Worm (Caenorhabditis elegans) whole organism, early embryonic: ENCODE measurements around the gene C27C12.3.

Source experiments
- B0310.2 ChIP-seq: sonication (generic microtip); optimal IDR thresholded peaks from 2 replicates; lab custom pipeline; 2016; ENCODE audit warnings: mild to moderate bottlenecking, missing genetic modification characterization, missing compliant biosample characterization
- F13C5.2 ChIP-seq: sonication (generic microtip); optimal IDR thresholded peaks from 2 replicates; lab custom pipeline; 2017; ENCODE audit warnings: mild to moderate bottlenecking, missing genetic modification characterization, inconsistent platforms, missing compliant biosample characterization
- aly-1 ChIP-seq: sonication (generic microtip); optimal IDR thresholded peaks from 2 replicates; lab custom pipeline; 2016; ENCODE audit warnings: missing genetic modification characterization, missing compliant biosample characterization
- ama-1 ChIP-seq: fragments of 150-350 bp; optimal IDR thresholded peaks from 2 replicates; lab custom pipeline; 2014
- ceh-13 ChIP-seq: fragments of 200-800 bp; sonication (Bioruptor generic); optimal IDR thresholded peaks from 2 replicates; lab custom pipeline; 2018; ENCODE audit warnings: mild to moderate bottlenecking, missing genetic modification characterization, missing compliant biosample characterization
- flt-1 ChIP-seq: fragments of 200-800 bp; sonication (Bioruptor generic); IDR thresholded peaks from 2 replicates; pipeline ENCODE4 v1.3.6; 2022; ENCODE audit warnings: missing genetic modification characterization, missing compliant biosample characterization
- hmg-4 ChIP-seq: fragments of 200-800 bp; sonication (Bioruptor generic); optimal IDR thresholded peaks from 2 replicates; lab custom pipeline; 2018; ENCODE audit warnings: mild to moderate bottlenecking, missing genetic modification characterization, missing compliant biosample characterization
- scrt-1 ChIP-seq: fragments of 200-800 bp; sonication (Bioruptor generic); IDR thresholded peaks from 2 replicates; pipeline ENCODE4 v1.3.6; 2022; ENCODE audit warnings: missing genetic modification characterization, missing compliant biosample characterization
- tra-4 ChIP-seq: sonication (generic microtip); optimal IDR thresholded peaks from 2 replicates; lab custom pipeline; 2017; ENCODE audit warnings: missing genetic modification characterization, missing compliant biosample characterization

- TF ChIP-seq ceh-13 (GFP tag; lab: Kevin White, UChicago) (no peak), flt-1 (GFP tag; lab: Robert Waterston, UW) (no peak), ama-1 (no peak), B0310.2 (tag; lab: Kevin White, UChicago) (no peak), hmg-4 (GFP tag; lab: Kevin White, UChicago) (no peak), F13C5.2 (no peak), aly-1 (tag; lab: Kevin White, UChicago) (no peak), scrt-1 (GFP tag; lab: Robert Waterston, UW) (no peak), tra-4 (tag; lab: Kevin White, UChicago) (no peak)
These were observed 34.1 kb downstream of the C27C12.3 start, which contains the start of gene dpf-2 for ce11 chrX:14831531-14831930.
